Worm (Caenorhabditis elegans) whole organism, mixed stage, embryonic: ENCODE data around the gene ZK1321.1.

Experiments used
- ces-1 ChIP-seq: fragments of 150-350 bp; optimal IDR thresholded peaks from 2 replicates; lab custom pipeline; 2014; ENCODE audit warnings: missing biosample characterization, missing genetic modification reagents, missing genetic modification characterization
- drap-1 ChIP-seq: fragments of 200-800 bp; sonication (Bioruptor generic); optimal IDR thresholded peaks from 3 replicates; lab custom pipeline; 2018; ENCODE audit warnings: mild to moderate bottlenecking, missing genetic modification characterization, missing compliant biosample characterization
- elt-1 ChIP-seq: sonication (generic microtip); optimal IDR thresholded peaks from 2 replicates; lab custom pipeline; 2017; ENCODE audit warnings: missing genetic modification characterization, mild to moderate bottlenecking, missing compliant biosample characterization, antibody characterized with exemption, moderate library complexity, borderline replicate concordance; ENCODE audit not compliant: insufficient read depth
- ham-2 ChIP-seq: fragments of 200-800 bp; sonication (Bioruptor generic); optimal IDR thresholded peaks from 2 replicates; lab custom pipeline; 2018; ENCODE audit warnings: mild to moderate bottlenecking, missing genetic modification characterization, missing compliant biosample characterization
- lsy-2 ChIP-seq: fragments of 150-350 bp; optimal IDR thresholded peaks from 2 replicates; lab custom pipeline; 2014; ENCODE audit warnings: missing biosample characterization, missing genetic modification characterization
- nhr-76 ChIP-seq: sonication (generic microtip); optimal IDR thresholded peaks from 2 replicates; lab custom pipeline; 2017; ENCODE audit warnings: missing biosample characterization, missing genetic modification characterization
- pha-4 ChIP-seq: fragments of 150-350 bp; optimal IDR thresholded peaks from 2 replicates; lab custom pipeline; 2018; ENCODE audit warnings: missing biosample characterization, missing genetic modification reagents, missing genetic modification characterization
- sem-2 ChIP-seq: fragments of 200-800 bp; sonication (Bioruptor generic); optimal IDR thresholded peaks from 2 replicates; lab custom pipeline; 2018; ENCODE audit warnings: mild to moderate bottlenecking, missing genetic modification characterization, missing compliant biosample characterization
- unc-39 ChIP-seq: fragments of 150-350 bp; optimal IDR thresholded peaks from 2 replicates; lab custom pipeline; 2014; ENCODE audit warnings: missing biosample characterization, missing genetic modification characterization
- ztf-11 ChIP-seq: fragments of 150-350 bp; optimal IDR thresholded peaks from 2 replicates; lab custom pipeline; 2014; ENCODE audit warnings: missing biosample characterization, missing genetic modification characterization

ce11 chrII:9729866-9730265 lies 24.0 kb upstream of the ZK1321.1 start:
- TF ChIP-seq nhr-76 (tag; lab: Kevin White, UChicago) (no peak), unc-39 (tag; lab: Kevin White, UChicago) (no peak), elt-1 (tag; lab: Kevin White, UChicago) (no peak), ham-2 (GFP tag; lab: Kevin White, UChicago) (no peak), ces-1 (no peak), ztf-11 (tag; lab: Kevin White, UChicago) (no peak), pha-4 (tag; lab: Kevin White, UChicago) (no peak), drap-1 (GFP tag; lab: Kevin White, UChicago) (no peak), sem-2 (GFP tag; lab: Kevin White, UChicago) (no peak), lsy-2 (tag; lab: Kevin White, UChicago) (no peak)
